Fruit fly (Drosophila melanogaster) whole organism, embryonic: ENCODE data around the gene GXIVsPLA2.

Source experiments
- ATbp ChIP-seq: fragments of 200-800 bp; sonication (Bioruptor generic); optimal IDR thresholded peaks from 2 replicates; lab custom pipeline; 2017; ENCODE audit warnings: missing biosample characterization, mild to moderate bottlenecking, missing genetic modification characterization, missing genetic modification reagents
- Ada2b ChIP-seq: fragments of 200-800 bp; sonication (Bioruptor generic); IDR thresholded peaks from 2 replicates; pipeline ENCODE4 v1.3.6; 2022; ENCODE audit warnings: missing biosample characterization, missing genetic modification characterization
- Adf1 ChIP-seq: fragments of 200-800 bp; sonication (Bioruptor generic); IDR thresholded peaks from 2 replicates; pipeline ENCODE4 v1.3.6; 2022; ENCODE audit warnings: missing biosample characterization, missing genetic modification characterization
- Bteb2 ChIP-seq: fragments of 200-800 bp; sonication (Bioruptor generic); optimal IDR thresholded peaks from 2 replicates; lab custom pipeline; 2016; ENCODE audit warnings: missing biosample characterization, missing genetic modification characterization
- CG1024 ChIP-seq: fragments of 200-800 bp; sonication (Bioruptor generic); IDR thresholded peaks from 2 replicates; pipeline ENCODE4 v1.3.6; 2022; ENCODE audit warnings: missing biosample characterization, missing genetic modification characterization
- CG10959 ChIP-seq: fragments of 200-800 bp; sonication (Bioruptor generic); IDR thresholded peaks from 2 replicates; pipeline ENCODE4 v1.3.6; 2022; ENCODE audit warnings: missing biosample characterization, missing genetic modification characterization
- CG12299 ChIP-seq: fragments of 200-800 bp; sonication (Bioruptor generic); optimal IDR thresholded peaks from 2 replicates; lab custom pipeline; 2018; ENCODE audit warnings: missing biosample characterization, mild to moderate bottlenecking, missing genetic modification characterization
- CG12744 ChIP-seq: fragments of 200-800 bp; sonication (Bioruptor generic); optimal IDR thresholded peaks from 2 replicates; lab custom pipeline; 2016; ENCODE audit warnings: missing biosample characterization, missing genetic modification characterization
- CG12942 ChIP-seq: fragments of 200-800 bp; sonication (Bioruptor generic); optimal IDR thresholded peaks from 3 replicates; lab custom pipeline; 2016; ENCODE audit warnings: missing biosample characterization, missing genetic modification characterization
- CG14860 ChIP-seq: fragments of 200-800 bp; sonication (Bioruptor generic); IDR thresholded peaks from 3 replicates; pipeline ENCODE4 v1.3.6; 2022; ENCODE audit warnings: missing biosample characterization, missing genetic modification characterization; ENCODE audit not compliant: partially characterized antibody
- CG1602 ChIP-seq: fragments of 200-800 bp; sonication (Bioruptor generic); optimal IDR thresholded peaks from 3 replicates; lab custom pipeline; 2016; ENCODE audit warnings: missing biosample characterization, missing genetic modification characterization
- CG1603 ChIP-seq: fragments of 200-800 bp; sonication (Bioruptor generic); optimal IDR thresholded peaks from 2 replicates; lab custom pipeline; 2019; ENCODE audit warnings: missing biosample characterization, mild to moderate bottlenecking, missing genetic modification characterization, moderate library complexity
- CG17912 ChIP-seq: fragments of 200-800 bp; sonication (Bioruptor generic); optimal IDR thresholded peaks from 2 replicates; lab custom pipeline; 2018; ENCODE audit warnings: missing biosample characterization, mild to moderate bottlenecking, missing genetic modification characterization
- CG3838 ChIP-seq: fragments of 200-800 bp; sonication (Bioruptor generic); optimal IDR thresholded peaks from 3 replicates; lab custom pipeline; 2016; ENCODE audit warnings: missing biosample characterization, missing genetic modification characterization
- CG42726 ChIP-seq: fragments of 200-800 bp; sonication (Bioruptor generic); IDR thresholded peaks from 2 replicates; pipeline ENCODE4 v1.3.6; 2022; ENCODE audit warnings: missing biosample characterization, missing genetic modification characterization; ENCODE audit not compliant: partially characterized antibody
- CG4730 ChIP-seq: fragments of 200-800 bp; sonication (Bioruptor generic); IDR thresholded peaks from 2 replicates; pipeline ENCODE4 v1.3.6; 2022; ENCODE audit warnings: missing biosample characterization, missing genetic modification characterization
- CG4854 ChIP-seq: fragments of 200-800 bp; sonication (Bioruptor generic); optimal IDR thresholded peaks from 2 replicates; lab custom pipeline; 2016; ENCODE audit warnings: missing biosample characterization, missing genetic modification characterization, inconsistent platforms
- CG6175 ChIP-seq: fragments of 200-800 bp; sonication (Bioruptor generic); IDR thresholded peaks from 3 replicates; pipeline ENCODE4 v1.3.6; 2022; ENCODE audit warnings: missing biosample characterization, missing genetic modification characterization
- CG7987 ChIP-seq: fragments of 200-800 bp; sonication (Bioruptor generic); optimal IDR thresholded peaks from 2 replicates; lab custom pipeline; 2018; ENCODE audit warnings: missing biosample characterization, mild to moderate bottlenecking, missing genetic modification characterization, moderate library complexity
- CG8765 ChIP-seq: fragments of 200-800 bp; sonication (Bioruptor generic); IDR thresholded peaks from 2 replicates; pipeline ENCODE4 v1.3.6; 2022; ENCODE audit warnings: missing biosample characterization, missing genetic modification characterization
- CG9437 ChIP-seq: fragments of 200-800 bp; sonication (Bioruptor generic); optimal IDR thresholded peaks from 2 replicates; lab custom pipeline; 2018; ENCODE audit warnings: missing biosample characterization, mild to moderate bottlenecking, missing genetic modification characterization
- CG9727 ChIP-seq: fragments of 200-800 bp; sonication (Bioruptor generic); optimal IDR thresholded peaks from 3 replicates; lab custom pipeline; 2017; ENCODE audit warnings: missing biosample characterization, mild to moderate bottlenecking, missing genetic modification characterization
- CG9876 ChIP-seq: fragments of 200-800 bp; sonication (Bioruptor generic); optimal IDR thresholded peaks from 2 replicates; lab custom pipeline; 2016; ENCODE audit warnings: missing biosample characterization, missing genetic modification characterization
- Camta ChIP-seq: fragments of 200-800 bp; sonication (Bioruptor generic); optimal IDR thresholded peaks from 2 replicates; lab custom pipeline; 2016; ENCODE audit warnings: missing biosample characterization, missing genetic modification characterization
- Dad ChIP-seq: fragments of 200-800 bp; sonication (Bioruptor generic); optimal IDR thresholded peaks from 3 replicates; lab custom pipeline; 2016; ENCODE audit warnings: missing biosample characterization, missing genetic modification characterization
- Gug ChIP-seq: fragments of 200-800 bp; sonication (Bioruptor generic); IDR thresholded peaks from 4 replicates; pipeline ENCODE4 v1.3.6; 2022; ENCODE audit warnings: missing biosample characterization, missing genetic modification characterization
- HLH54F ChIP-seq: fragments of 200-800 bp; sonication (Bioruptor generic); optimal IDR thresholded peaks from 3 replicates; lab custom pipeline; 2016; ENCODE audit warnings: missing biosample characterization, missing genetic modification characterization
- Myb ChIP-seq: fragments of 200-800 bp; sonication (Bioruptor generic); optimal IDR thresholded peaks from 2 replicates; lab custom pipeline; 2016; ENCODE audit warnings: missing biosample characterization, missing genetic modification characterization
- Oaz ChIP-seq: fragments of 200-800 bp; sonication (Bioruptor generic); IDR thresholded peaks from 2 replicates; pipeline ENCODE4 v1.3.6; 2022; ENCODE audit warnings: missing biosample characterization, missing genetic modification characterization
- Poxn ChIP-seq: fragments of 200-800 bp; sonication (Bioruptor generic); IDR thresholded peaks from 2 replicates; pipeline ENCODE4 v1.3.6; 2022; ENCODE audit warnings: missing biosample characterization, missing genetic modification characterization
- Six4 ChIP-seq: fragments of 200-800 bp; sonication (Bioruptor generic); optimal IDR thresholded peaks from 2 replicates; lab custom pipeline; 2016; ENCODE audit warnings: missing biosample characterization, missing genetic modification characterization
- Ssrp ChIP-seq: fragments of 200-800 bp; sonication (Bioruptor generic); optimal IDR thresholded peaks from 2 replicates; lab custom pipeline; 2018; ENCODE audit warnings: missing biosample characterization, mild to moderate bottlenecking, missing genetic modification characterization, moderate library complexity
- Xrp1 ChIP-seq: fragments of 200-800 bp; sonication (Bioruptor generic); IDR thresholded peaks from 2 replicates; pipeline ENCODE4 v1.3.6; 2022; ENCODE audit warnings: missing biosample characterization, missing genetic modification characterization
- ac ChIP-seq: fragments of 200-800 bp; sonication (Bioruptor generic); optimal IDR thresholded peaks from 3 replicates; lab custom pipeline; 2017; ENCODE audit warnings: missing biosample characterization, mild to moderate bottlenecking, missing genetic modification characterization
- al ChIP-seq: fragments of 200-800 bp; sonication (Bioruptor generic); IDR thresholded peaks from 2 replicates; pipeline ENCODE4 v1.3.6; 2022; ENCODE audit warnings: missing biosample characterization, missing genetic modification characterization
- fd102C ChIP-seq: fragments of 200-800 bp; sonication (Bioruptor generic); optimal IDR thresholded peaks from 2 replicates; lab custom pipeline; 2018; ENCODE audit warnings: missing biosample characterization, mild to moderate bottlenecking, missing genetic modification characterization, moderate library complexity
- fd64A ChIP-seq: fragments of 200-800 bp; sonication (Bioruptor generic); optimal IDR thresholded peaks from 3 replicates; lab custom pipeline; 2018; ENCODE audit warnings: missing biosample characterization, mild to moderate bottlenecking, missing genetic modification characterization
- fru ChIP-seq: fragments of >200 bp; optimal IDR thresholded peaks from 2 replicates; lab custom pipeline; 2017
- lab ChIP-seq: fragments of 200-800 bp; sonication (Bioruptor generic); optimal IDR thresholded peaks from 3 replicates; lab custom pipeline; 2017; ENCODE audit warnings: missing biosample characterization, missing genetic modification characterization, mild to moderate bottlenecking, moderate library complexity, missing genetic modification reagents
- mirr ChIP-seq: fragments of 200-800 bp; sonication (Bioruptor generic); optimal IDR thresholded peaks from 3 replicates; lab custom pipeline; 2018; ENCODE audit warnings: missing biosample characterization, mild to moderate bottlenecking, missing genetic modification characterization
- nmo ChIP-seq: fragments of 200-800 bp; sonication (Bioruptor generic); optimal IDR thresholded peaks from 2 replicates; lab custom pipeline; 2018; ENCODE audit warnings: missing biosample characterization, mild to moderate bottlenecking, missing genetic modification characterization, moderate library complexity
- pb ChIP-seq: fragments of 200-800 bp; sonication (Bioruptor generic); optimal IDR thresholded peaks from 3 replicates; lab custom pipeline; 2016; ENCODE audit warnings: missing biosample characterization, missing genetic modification characterization
- pzg ChIP-seq: fragments of 200-800 bp; sonication (Bioruptor generic); optimal IDR thresholded peaks from 3 replicates; lab custom pipeline; 2018; ENCODE audit warnings: missing biosample characterization, mild to moderate bottlenecking, missing genetic modification characterization, moderate library complexity
- rib ChIP-seq: fragments of 200-800 bp; sonication (Bioruptor generic); IDR thresholded peaks from 2 replicates; pipeline ENCODE4 v1.3.6; 2022; ENCODE audit warnings: missing biosample characterization, missing genetic modification characterization
- schlank ChIP-seq: fragments of 200-800 bp; sonication (Bioruptor generic); optimal IDR thresholded peaks from 2 replicates; lab custom pipeline; 2018; ENCODE audit warnings: missing biosample characterization, mild to moderate bottlenecking, missing genetic modification characterization
- sens ChIP-seq: fragments of 200-800 bp; sonication (Bioruptor generic); peaks from one replicate; lab custom pipeline; 2016; ENCODE audit warnings: missing biosample characterization, missing genetic modification characterization
- sr ChIP-seq: fragments of 200-800 bp; sonication (Bioruptor generic); IDR thresholded peaks from 3 replicates; pipeline ENCODE4 v1.3.6; 2022; ENCODE audit warnings: missing biosample characterization, missing genetic modification characterization
- stc ChIP-seq: fragments of 200-800 bp; sonication (Bioruptor generic); IDR thresholded peaks from 2 replicates; pipeline ENCODE4 v1.3.6; 2022; ENCODE audit warnings: missing biosample characterization, missing genetic modification characterization
- stwl ChIP-seq: fragments of 200-800 bp; sonication (Bioruptor generic); optimal IDR thresholded peaks from 3 replicates; lab custom pipeline; 2018; ENCODE audit warnings: missing biosample characterization, mild to moderate bottlenecking, missing genetic modification characterization, moderate library complexity
- tin ChIP-seq: fragments of 200-800 bp; sonication (Bioruptor generic); optimal IDR thresholded peaks from 3 replicates; lab custom pipeline; 2016; ENCODE audit warnings: missing biosample characterization, missing genetic modification characterization
- twi ChIP-seq: fragments of 200-800 bp; optimal IDR thresholded peaks from 2 replicates; lab custom pipeline; 2019; ENCODE audit warnings: missing biosample characterization, mild to moderate bottlenecking, missing genetic modification characterization, moderate library complexity
- yki ChIP-seq: fragments of >200 bp; optimal IDR thresholded peaks from 3 replicates; lab custom pipeline; 2018
- zfh1 ChIP-seq: fragments of 200-800 bp; sonication (Bioruptor generic); IDR thresholded peaks from 3 replicates; pipeline ENCODE4 v1.3.6; 2022; ENCODE audit warnings: missing biosample characterization, missing genetic modification characterization

GXIVsPLA2 gene

dm6 chr3L:15940823-15941222 is 14.1 kb upstream of the GXIVsPLA2 start (continued):
- TF ChIP-seq CG10959 (GFP tag; lab: Robert Waterston, UW) (peak; percentile 32; the same call in 1 of the 2 replicates), HLH54F (peak; percentile 8), al (GFP tag; lab: Robert Waterston, UW) (0 out of 2 replicates have a peak, but pooled peaks have one; percentile 19), ATbp (GFP tag; lab: Kevin White, UChicago) (peak; percentile 72), stwl (tag; lab: Kevin White, UChicago) (no peak), CG4854 (GFP tag; lab: Kevin White, UChicago) (no peak), Myb (GFP tag; lab: Kevin White, UChicago) (no peak), Ada2b (GFP tag; lab: Robert Waterston, UW) (peak; percentile 56), CG1603 (peak; percentile 30), CG4730 (GFP tag; lab: Robert Waterston, UW) (peak; percentile 36; the same call in 1 of the 2 replicates), Oaz (0 out of 2 replicates have a peak, but pooled peaks have one; percentile 26), CG42726 (no peak), CG3838 (GFP tag; lab: Kevin White, UChicago) (no peak), Ssrp (tag; lab: Kevin White, UChicago) (no peak), Dad (GFP tag; lab: Kevin White, UChicago) (no peak), CG7987 (GFP tag; lab: Kevin White, UChicago) (no peak), lab (GFP tag; lab: Kevin White, UChicago) (peak; percentile 53), fd102C (no peak), stc (peak; percentile 68), twi (tag; lab: Kevin White, UChicago) (no peak), Xrp1 (GFP tag; lab: Robert Waterston, UW) (peak; percentile 74), CG12744 (GFP tag; lab: Kevin White, UChicago) (no peak), Adf1 (no peak), CG8765 (GFP tag; lab: Robert Waterston, UW) (no peak), pzg (GFP tag; lab: Kevin White, UChicago) (no peak), rib (GFP tag; lab: Robert Waterston, UW) (no peak), Poxn (GFP tag; lab: Robert Waterston, UW) (no peak), sr (GFP tag; lab: Robert Waterston, UW) (no peak), Six4 (GFP tag; lab: Kevin White, UChicago) (peak; percentile 63), schlank (tag; lab: Kevin White, UChicago) (no peak), CG12942 (peak; percentile 12), Gug (GFP tag; lab: Robert Waterston, UW) (no peak), nmo (GFP tag; lab: Kevin White, UChicago) (peak; percentile 80), yki (lab: Kevin White, UChicago) (no peak), CG12299 (tag; lab: Kevin White, UChicago) (no peak), tin (GFP tag; lab: Kevin White, UChicago) (peak; percentile 70), CG9876 (no peak), pb (GFP tag; lab: Kevin White, UChicago) (no peak), zfh1 (GFP tag; lab: Robert Waterston, UW) (peak; percentile 77; the same call in 2 of the 3 replicates), CG14860 (GFP tag; lab: Robert Waterston, UW) (no peak), CG1024 (GFP tag; lab: Robert Waterston, UW) (0 out of 2 replicates have a peak, but pooled peaks have one; percentile 31), CG9727 (peak; percentile 15), mirr (GFP tag; lab: Kevin White, UChicago) (no peak), CG9437 (GFP tag; lab: Kevin White, UChicago) (peak; percentile 41), fd64A (GFP tag; lab: Kevin White, UChicago) (no peak), sens (GFP tag; lab: Kevin White, UChicago) (peak; percentile 93), CG6175 (GFP tag; lab: Robert Waterston, UW) (no peak), CG1602 (peak; percentile 56), Bteb2 (GFP tag; lab: Kevin White, UChicago) (no peak), ac (no peak), Camta (GFP tag; lab: Kevin White, UChicago) (peak; percentile 54), CG17912 (no peak), fru (no peak)
